Worm (Caenorhabditis elegans) whole organism, early embryonic: ENCODE results near the gene unc-62.
"Not testable (repeated sequence)": the region's sequence is repeated elsewhere in the genome, so short reads cannot be mapped to it uniquely, and the experiment has no call there.

Experiments used
- B0310.2 ChIP-seq: sonication (generic microtip); optimal IDR thresholded peaks from 2 replicates; lab custom pipeline; 2016; ENCODE audit warnings: mild to moderate bottlenecking, missing genetic modification characterization, missing compliant biosample characterization
- F13C5.2 ChIP-seq: sonication (generic microtip); optimal IDR thresholded peaks from 2 replicates; lab custom pipeline; 2017; ENCODE audit warnings: mild to moderate bottlenecking, missing genetic modification characterization, inconsistent platforms, missing compliant biosample characterization
- aly-1 ChIP-seq: sonication (generic microtip); optimal IDR thresholded peaks from 2 replicates; lab custom pipeline; 2016; ENCODE audit warnings: missing genetic modification characterization, missing compliant biosample characterization
- ama-1 ChIP-seq: fragments of 150-350 bp; optimal IDR thresholded peaks from 2 replicates; lab custom pipeline; 2014
- ceh-13 ChIP-seq: fragments of 200-800 bp; sonication (Bioruptor generic); optimal IDR thresholded peaks from 2 replicates; lab custom pipeline; 2018; ENCODE audit warnings: mild to moderate bottlenecking, missing genetic modification characterization, missing compliant biosample characterization
- ceh-36 ChIP-seq: sonication (generic microtip); optimal IDR thresholded peaks from 2 replicates; lab custom pipeline; 2016; ENCODE audit warnings: missing genetic modification characterization, inconsistent platforms, missing compliant biosample characterization
- ets-7 ChIP-seq: sonication (generic microtip); optimal IDR thresholded peaks from 2 replicates; lab custom pipeline; 2016; ENCODE audit warnings: missing genotype, missing genetic modification characterization, missing compliant biosample characterization
- flt-1 ChIP-seq: fragments of 200-800 bp; sonication (Bioruptor generic); IDR thresholded peaks from 2 replicates; pipeline ENCODE4 v1.3.6; 2022; ENCODE audit warnings: missing genetic modification characterization, missing compliant biosample characterization
- hmbx-1 ChIP-seq: sonication (generic microtip); optimal IDR thresholded peaks from 2 replicates; lab custom pipeline; 2016; ENCODE audit warnings: mild to moderate bottlenecking, missing genetic modification characterization, missing compliant biosample characterization
- hmg-4 ChIP-seq: fragments of 200-800 bp; sonication (Bioruptor generic); optimal IDR thresholded peaks from 2 replicates; lab custom pipeline; 2018; ENCODE audit warnings: mild to moderate bottlenecking, missing genetic modification characterization, missing compliant biosample characterization
- hnd-1 ChIP-seq: sonication (generic microtip); optimal IDR thresholded peaks from 2 replicates; lab custom pipeline; 2016; ENCODE audit warnings: missing genetic modification characterization, missing compliant biosample characterization
- pes-1 ChIP-seq: fragments of 200-800 bp; sonication (Bioruptor generic); IDR thresholded peaks from 2 replicates; pipeline ENCODE4 v1.3.6; 2022; ENCODE audit warnings: missing genetic modification reagents, missing genetic modification characterization, missing compliant biosample characterization
- scrt-1 ChIP-seq: fragments of 200-800 bp; sonication (Bioruptor generic); IDR thresholded peaks from 2 replicates; pipeline ENCODE4 v1.3.6; 2022; ENCODE audit warnings: missing genetic modification characterization, missing compliant biosample characterization
- sea-1 ChIP-seq: fragments of 200-800 bp; sonication (Bioruptor generic); conservative IDR thresholded peaks from 2 replicates; pipeline ENCODE4 v1.3.6; 2022; ENCODE audit warnings: missing genetic modification characterization, missing compliant biosample characterization
- tbx-11 ChIP-seq: fragments of 200-800 bp; sonication (Bioruptor generic); IDR thresholded peaks from 2 replicates; pipeline ENCODE4 v1.3.6; 2022; ENCODE audit warnings: missing genetic modification characterization, missing compliant biosample characterization
- tbx-37 ChIP-seq: fragments of 200-800 bp; sonication (Bioruptor generic); conservative IDR thresholded peaks from 2 replicates; pipeline ENCODE4 v1.3.6; 2022; ENCODE audit warnings: missing genetic modification reagents, missing genetic modification characterization, missing compliant biosample characterization
- tra-4 ChIP-seq: sonication (generic microtip); optimal IDR thresholded peaks from 2 replicates; lab custom pipeline; 2017; ENCODE audit warnings: missing genetic modification characterization, missing compliant biosample characterization

The unc-62 gene

ce11 chrV:4539855-4540254, 42.6 kb downstream of the unc-62 start:
- TF ChIP-seq B0310.2 (tag; lab: Kevin White, UChicago) (no peak), ets-7 (tag; lab: Kevin White, UChicago) (no peak), ceh-36 (tag; lab: Kevin White, UChicago) (no peak), pes-1 (GFP tag; lab: Robert Waterston, UW) (no peak), tra-4 (no peak), sea-1 (GFP tag; lab: Robert Waterston, UW) (no peak), F13C5.2 (tag; lab: Kevin White, UChicago) (no peak), hmg-4 (no peak), ama-1 (lab: Kevin White, UChicago) (no peak), ceh-13 (GFP tag; lab: Kevin White, UChicago) (no peak), hnd-1 (no peak), hmbx-1 (tag; lab: Kevin White, UChicago) (no peak), tbx-37 (GFP tag; lab: Robert Waterston, UW) (no peak), scrt-1 (GFP tag; lab: Robert Waterston, UW) (no peak), aly-1 (no peak)

- TF ChIP-seq B0310.2 (tag; lab: Kevin White, UChicago) (no peak), ceh-13 (GFP tag; lab: Kevin White, UChicago) (no peak), hmbx-1 (tag; lab: Kevin White, UChicago) (no peak), ama-1 (lab: Kevin White, UChicago) (no peak), ceh-36 (tag; lab: Kevin White, UChicago) (no peak), sea-1 (GFP tag; lab: Robert Waterston, UW) (no peak), hmg-4 (no peak), tbx-37 (GFP tag; lab: Robert Waterston, UW) (no peak), aly-1 (no peak), flt-1 (no peak), pes-1 (GFP tag; lab: Robert Waterston, UW) (no peak)
These were observed 49.6 kb downstream of the unc-62 start for ce11 chrV:4546854-4547253.

ce11 chrV:4549191-4549590, 51.9 kb downstream of the unc-62 start, which contains the start of gene sos-1:
sos-1 (minus strand) TSS chrV:4549291.
- TF ChIP-seq ceh-13 (GFP tag; lab: Kevin White, UChicago) (no peak), aly-1 (no peak), hnd-1 (no peak), tbx-11 (GFP tag; lab: Robert Waterston, UW) (no peak), ceh-36 (tag; lab: Kevin White, UChicago) (no peak), flt-1 (no peak), sea-1 (GFP tag; lab: Robert Waterston, UW) (no peak), B0310.2 (tag; lab: Kevin White, UChicago) (no peak), F13C5.2 (tag; lab: Kevin White, UChicago) (no peak)

- no peak for TF ChIP-seq hnd-1
- TF ChIP-seq ama-1 (lab: Kevin White, UChicago) = no peak
- no peak for TF ChIP-seq hmbx-1 (tag; lab: Kevin White, UChicago)
- TF ChIP-seq hmg-4 = peak; percentile 12
- TF ChIP-seq F13C5.2 (tag; lab: Kevin White, UChicago) = peak; percentile 17
These were observed 53.2 kb downstream of the unc-62 start for ce11 chrV:4550459-4550858.

- TF ChIP-seq ceh-13 (GFP tag; lab: Kevin White, UChicago) (no peak), aly-1 (no peak), ama-1 (lab: Kevin White, UChicago) (no peak), ets-7 (tag; lab: Kevin White, UChicago) (no peak), flt-1 (no peak), sea-1 (GFP tag; lab: Robert Waterston, UW) (no peak)
These were observed 54.6 kb downstream of the unc-62 start for ce11 chrV:4551911-4552310.

ce11 chrV:4553572-4553971, 56.3 kb downstream of the unc-62 start, which contains the start of gene Y61A9LA.12:
Y61A9LA.12 (plus strand) TSS chrV:4553872.
- not testable (repeated sequence) for TF ChIP-seq ceh-36 (tag; lab: Kevin White, UChicago); scrt-1 (GFP tag; lab: Robert Waterston, UW); hnd-1

ce11 chrV:4559701-4560100, 62.4 kb downstream of the unc-62 start, which contains the start of gene Y61A9LA.7:
Y61A9LA.7 (minus strand) TSS chrV:4559801.
- no peak for TF ChIP-seq hmg-4
- no peak for TF ChIP-seq tbx-11 (GFP tag; lab: Robert Waterston, UW)
- TF ChIP-seq aly-1 = no peak
- no peak for TF ChIP-seq F13C5.2 (tag; lab: Kevin White, UChicago)
- no peak for TF ChIP-seq flt-1
- TF ChIP-seq tbx-37 (GFP tag; lab: Robert Waterston, UW) = no peak
- TF ChIP-seq ets-7 (tag; lab: Kevin White, UChicago) = no peak
- no peak for TF ChIP-seq pes-1 (GFP tag; lab: Robert Waterston, UW)
- no peak for TF ChIP-seq ceh-13 (GFP tag; lab: Kevin White, UChicago)
- TF ChIP-seq ama-1 (lab: Kevin White, UChicago) = no peak

- TF ChIP-seq hmg-4; tra-4; sea-1 (GFP tag; lab: Robert Waterston, UW): not testable (repeated sequence)
These were observed 63.2 kb downstream of the unc-62 start, which contains the start of gene Y61A9LA.4 for ce11 chrV:4560441-4560840. Y61A9LA.4 (plus strand) TSS chrV:4560741.
